Fruit fly (Drosophila melanogaster): Measurements from ENCODE around the gene bcd.

DNA sequence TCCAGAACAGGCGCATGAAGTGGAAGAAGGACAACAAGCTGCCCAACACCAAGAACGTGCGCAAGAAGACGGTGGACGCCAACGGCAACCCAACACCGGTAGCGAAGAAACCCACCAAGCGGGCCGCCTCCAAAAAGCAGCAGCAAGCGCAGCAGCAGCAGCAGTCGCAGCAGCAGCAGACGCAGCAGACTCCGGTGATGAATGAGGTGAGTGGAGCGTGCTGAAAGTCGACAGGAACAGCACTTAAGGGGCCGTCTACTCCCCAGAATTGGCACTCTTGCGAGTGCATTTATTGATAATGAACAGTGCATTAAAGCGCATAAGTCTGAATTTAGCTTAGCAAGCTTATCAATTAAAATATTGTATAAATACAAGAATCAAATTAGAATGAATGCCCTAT is 41.9 kb upstream of the bcd start:
- TF ChIP-seq psq (GFP tag; optimal IDR thresholded peaks at IDR 0.05) = no peak
- TF ChIP-seq fru (GFP tag; optimal IDR thresholded peaks at IDR 0.05) = no peak
- no peak for TF ChIP-seq tai (GFP tag; optimal IDR thresholded peaks at IDR 0.05)
- no peak for TF ChIP-seq Hnf4 (GFP tag; optimal IDR thresholded peaks at IDR 0.05)
- TF ChIP-seq dmrt93B (GFP tag; optimal IDR thresholded peaks at IDR 0.05) = no peak
- no peak for TF ChIP-seq Abd-B (GFP tag; optimal IDR thresholded peaks at IDR 0.05)
- no peak for TF ChIP-seq Rel (GFP tag; optimal IDR thresholded peaks at IDR 0.05)
- no peak for TF ChIP-seq Rel (tag; optimal IDR thresholded peaks at IDR 0.05)
- no peak for TF ChIP-seq Hr83 (GFP tag; optimal IDR thresholded peaks at IDR 0.05; ENCODE audit: poor library complexity, severe bottlenecking)
- TF ChIP-seq Jra (GFP tag; optimal IDR thresholded peaks at IDR 0.05) = no peak
- TF ChIP-seq CG32264 (GFP tag; optimal IDR thresholded peaks at IDR 0.05) = no peak
- TF ChIP-seq Dfd (GFP tag; optimal IDR thresholded peaks at IDR 0.05) = peak; percentile 91
- no peak for TF ChIP-seq OdsH (GFP tag; optimal IDR thresholded peaks at IDR 0.05)
- TF ChIP-seq sv (GFP tag; optimal IDR thresholded peaks at IDR 0.05) = no peak

Data from whole organism, wandering third instar larva.